Fruit fly (Drosophila melanogaster) Kc167 (cell line): ENCODE results near the gene CG45263.

ENCODE experiments used
- Myc ChIP-seq: fragments of >200 bp; optimal IDR thresholded peaks from 2 replicates; lab custom pipeline; 2017; ENCODE audit warnings: missing external identifiers
- insv ChIP-seq: fragments of >200 bp; optimal IDR thresholded peaks from 3 replicates; lab custom pipeline; 2018; ENCODE audit warnings: missing external identifiers

DNA sequence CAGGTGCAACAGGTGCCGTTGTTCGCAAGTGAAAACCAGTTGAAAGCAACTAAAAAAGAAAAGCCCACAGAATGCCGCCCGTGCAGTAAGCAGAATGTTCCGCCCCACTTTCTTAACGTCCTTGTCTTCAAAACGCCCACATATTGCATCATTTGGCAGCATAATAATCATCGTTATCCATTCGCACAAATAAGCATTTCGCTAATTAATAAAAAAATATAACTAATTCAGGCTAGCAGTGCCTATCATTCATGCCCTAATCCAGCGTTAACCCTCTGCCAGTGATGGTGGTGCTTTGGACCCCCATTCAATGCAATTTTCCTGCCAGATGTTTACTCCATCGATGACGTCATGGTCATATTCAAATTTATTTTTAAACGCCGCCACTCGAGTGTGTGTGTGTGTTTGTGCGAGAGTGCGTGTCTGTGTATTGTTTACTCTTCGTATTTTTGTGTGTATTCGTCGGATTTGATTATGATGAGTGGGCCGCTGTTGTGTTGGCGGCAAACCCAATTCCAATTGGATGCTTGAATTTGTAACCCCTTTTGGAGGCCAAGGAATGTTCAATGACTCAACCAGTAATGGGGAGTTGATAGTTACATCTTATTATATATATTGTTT, 119.9 kb downstream of the CG45263 start:
- no peak for TF ChIP-seq insv
- TF ChIP-seq Myc, result no peak
